Worm (Caenorhabditis elegans): ENCODE measurements around the gene swsn-7.

ce11 chrII:8073222-8073621, 45.7 kb upstream of the swsn-7 start, which contains the start of gene gpcp-2:
- no peak for TF ChIP-seq snpc-4 (tag; optimal IDR thresholded peaks at IDR 0.05)
- no peak for TF ChIP-seq nhr-77 (tag; optimal IDR thresholded peaks at IDR 0.05)
- TF ChIP-seq ZK546.5 (tag; optimal IDR thresholded peaks at IDR 0.05): no peak
- no peak for TF ChIP-seq nhr-11 (tag; optimal IDR thresholded peaks at IDR 0.05)
- no peak for TF ChIP-seq unc-62 (GFP tag; optimal IDR thresholded peaks at IDR 0.05)
